Fruit fly (Drosophila melanogaster) whole organism, wandering third instar larva: ENCODE results near the gene orb.

Source experiments
- Dfd ChIP-seq: fragments of >200 bp; optimal IDR thresholded peaks from 2 replicates; lab custom pipeline; 2017; ENCODE audit warnings: missing biosample characterization, missing genetic modification characterization
- Hr78 ChIP-seq: fragments of >200 bp; optimal IDR thresholded peaks from 2 replicates; lab custom pipeline; 2017; ENCODE audit warnings: missing biosample characterization, missing genetic modification characterization
- Hr83 ChIP-seq: fragments of 200-300 bp; sonication (Bioruptor generic); optimal IDR thresholded peaks from 2 replicates; lab custom pipeline; 2016; ENCODE audit warnings: missing biosample characterization, mild to moderate bottlenecking, missing genetic modification characterization, moderate library complexity; ENCODE audit not compliant: poor library complexity, severe bottlenecking
- Myc ChIP-seq: fragments of >200 bp; optimal IDR thresholded peaks from 2 replicates; lab custom pipeline; 2017
- Sp1 ChIP-seq: fragments of 200-800 bp; sonication (Bioruptor generic); optimal IDR thresholded peaks from 3 replicates; lab custom pipeline; 2019; ENCODE audit warnings: missing biosample characterization, mild to moderate bottlenecking, missing genetic modification characterization, moderate library complexity
- dl ChIP-seq, 2 experiments: fragments of 175-275, 200-275 bp in 1 of 2; fragments of 200-275 bp in 1 of 2; sonication (Bioruptor generic); optimal IDR thresholded peaks; lab custom pipeline; 2018; ENCODE audit warnings: mild to moderate bottlenecking in 2 of 2, missing biosample characterization in 2 of 2, missing genetic modification characterization in 2 of 2, moderate library complexity in 2 of 2; ENCODE audit not compliant: partially characterized antibody in 2 of 2, insufficient read depth in 1 of 2
- foxo ChIP-seq, 2 experiments: fragments of 200-800 bp; sonication (Bioruptor generic); optimal IDR thresholded peaks; 2 replicates in 1 of 2; 3 replicates in 1 of 2; lab custom pipeline; 2016 to 2017; ENCODE audit warnings: missing biosample characterization in 2 of 2, missing genetic modification characterization in 2 of 2
- h ChIP-seq: fragments of 200-800 bp; sonication (Bioruptor generic); optimal IDR thresholded peaks from 3 replicates; lab custom pipeline; 2016; ENCODE audit warnings: missing biosample characterization, mild to moderate bottlenecking, missing genetic modification characterization
- lola ChIP-seq: fragments of >200 bp; optimal IDR thresholded peaks from 2 replicates; lab custom pipeline; 2017; ENCODE audit warnings: missing biosample characterization, missing genetic modification characterization
- pan ChIP-seq: fragments of >200 bp; optimal IDR thresholded peaks from 2 replicates; lab custom pipeline; 2017
- psq ChIP-seq: fragments of 200-800 bp; sonication (Bioruptor generic); optimal IDR thresholded peaks from 3 replicates; lab custom pipeline; 2017; ENCODE audit warnings: missing biosample characterization, mild to moderate bottlenecking, missing genetic modification characterization, moderate library complexity

DNA sequence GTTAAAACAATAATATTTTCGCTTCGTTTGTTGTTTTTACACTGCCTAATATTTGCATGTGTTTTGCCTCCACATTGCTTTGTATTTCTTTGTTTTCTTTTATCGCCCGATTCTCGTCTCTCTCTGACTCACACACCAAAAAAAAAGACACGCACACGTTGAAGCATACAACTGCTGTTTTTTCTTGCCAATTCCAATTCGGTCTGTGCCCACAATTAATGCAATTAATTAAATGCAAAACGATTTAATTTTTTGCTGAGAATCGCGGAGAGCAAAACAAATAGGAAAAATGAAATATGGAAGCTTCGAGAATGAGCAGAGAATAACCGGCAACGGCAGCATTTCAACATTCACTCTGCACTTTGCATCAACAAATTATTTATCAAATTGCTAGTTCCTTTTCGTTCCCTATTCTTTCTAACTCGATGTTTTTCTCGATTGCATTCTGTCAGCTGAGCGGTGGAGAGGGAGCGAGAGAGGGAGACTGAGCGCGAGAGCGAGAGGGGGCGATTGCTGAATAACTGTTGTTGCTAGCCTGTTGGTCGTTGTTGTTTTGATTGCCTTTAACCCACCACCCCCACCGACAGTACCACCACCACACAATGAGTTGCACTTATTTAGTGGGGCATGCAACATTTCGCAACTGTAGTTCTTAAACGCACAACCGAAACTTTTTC lies 59.5 kb downstream of the orb start:
- TF ChIP-seq Dfd = no peak
- no peak for TF ChIP-seq h
- no peak for TF ChIP-seq Hr78 (GFP tag; lab: Kevin White, UChicago)
- TF ChIP-seq lola (GFP tag; lab: Kevin White, UChicago) = no peak
- no peak for TF ChIP-seq pan (lab: Kevin White, UChicago)
- no peak for TF ChIP-seq Hr83
- no peak for TF ChIP-seq Sp1
- no peak for TF ChIP-seq dl (GFP tag; optimal IDR thresholded peaks at IDR 0.05; lab: Kevin White, UChicago; ENCODE audit: insufficient read depth in 1 of 2, partially characterized antibody in 2 of 2)
- no peak for TF ChIP-seq psq (GFP tag; lab: Kevin White, UChicago)
- TF ChIP-seq foxo (GFP tag; optimal IDR thresholded peaks at IDR 0.05; lab: Kevin White, UChicago) = no peak
- no peak for TF ChIP-seq Myc
